Fruit fly (Drosophila melanogaster): ENCODE data around the gene CG9331.

Gene CG9331

dm6 chr2L:20812283-20813189 is 10.1 kb upstream of the CG9331 start:
- TF ChIP-seq noc (tag; optimal IDR thresholded peaks at IDR 0.05), result no peak

dm6 chr2L:20816140-20816539 is 6.5 kb upstream of the CG9331 start, which contains the start of gene CG33322:
Gene CG33322, minus strand, starts transcription at chr2L:20816240.
- TF ChIP-seq noc (tag; optimal IDR thresholded peaks at IDR 0.05), result no peak

- no peak for TF ChIP-seq noc (tag; optimal IDR thresholded peaks at IDR 0.05)
Observed at dm6 chr2L:20817170-20817569, 5.5 kb upstream of the CG9331 start, which contains the start of gene CheB38b. Gene CheB38b, minus strand, starts transcription at chr2L:20817270.

dm6 chr2L:20818432-20818831 is 4.2 kb upstream of the CG9331 start, which contains the start of gene CheB38a:
Gene CheB38a, minus strand, starts transcription at chr2L:20818532.
- no peak for TF ChIP-seq noc (tag; optimal IDR thresholded peaks at IDR 0.05)

dm6 chr2L:20820767-20821166 is 1.9 kb upstream of the CG9331 start, which contains the start of gene CheB38c:
Gene CheB38c, minus strand, starts transcription at chr2L:20820867.
- no peak for TF ChIP-seq noc (tag; optimal IDR thresholded peaks at IDR 0.05)

dm6 chr2L:20821249-20822024 is 1.2 kb upstream of the CG9331 start:
- no peak for TF ChIP-seq noc (tag; optimal IDR thresholded peaks at IDR 0.05)

- TF ChIP-seq noc (tag; optimal IDR thresholded peaks at IDR 0.05), result no peak
Observed at dm6 chr2L:20822025-20822371, 630 bp upstream of the CG9331 start.

- peak; percentile 15 for TF ChIP-seq noc (tag; optimal IDR thresholded peaks at IDR 0.05)
Observed at dm6 chr2L:20823196-20824105, 823 bp downstream of the CG9331 start.

- no peak for TF ChIP-seq noc (tag; optimal IDR thresholded peaks at IDR 0.05)
Observed at dm6 chr2L:20824136-20824789, 1.6 kb downstream of the CG9331 start.

dm6 chr2L:20825265-20825664 is 2.6 kb downstream of the CG9331 start:
- TF ChIP-seq noc (tag; optimal IDR thresholded peaks at IDR 0.05), result peak; percentile 16

dm6 chr2L:20826226-20826625 is 3.6 kb downstream of the CG9331 start:
- TF ChIP-seq noc (tag; optimal IDR thresholded peaks at IDR 0.05), result no peak

- no peak for TF ChIP-seq noc (tag; optimal IDR thresholded peaks at IDR 0.05)
Observed at dm6 chr2L:20827045-20827444, 4.4 kb downstream of the CG9331 start.

- TF ChIP-seq noc (tag; optimal IDR thresholded peaks at IDR 0.05), result no peak
Observed at dm6 chr2L:20828701-20829100, 6.1 kb downstream of the CG9331 start.

- no peak for TF ChIP-seq noc (tag; optimal IDR thresholded peaks at IDR 0.05)
Observed at dm6 chr2L:20829309-20829708, 6.7 kb downstream of the CG9331 start, which contains the start of gene CG31673. Gene CG31673, plus strand, starts transcription at chr2L:20829609.
